Fruit fly (Drosophila melanogaster): ENCODE results near the gene hoe2.

The hoe2 gene

dm6 chr2L:4971329-4971798, 35.1 kb upstream of the hoe2 start, which contains the start of gene CG14043:
Gene CG14043, plus strand, starts transcription at chr2L:4971702.
- no peak for TF ChIP-seq cato (GFP tag; optimal IDR thresholded peaks at IDR 0.05; ENCODE audit: borderline replicate concordance)
- no peak for TF ChIP-seq ems (GFP tag; optimal IDR thresholded peaks at IDR 0.05)
- peak; percentile 36; the same call in 1 of the 2 replicates for TF ChIP-seq Dref (GFP tag; IDR thresholded peaks at IDR 0.05)
- TF ChIP-seq vnd (GFP tag; IDR thresholded peaks at IDR 0.05; ENCODE audit: partially characterized antibody): no peak
- no peak for TF ChIP-seq Hr51 (GFP tag; optimal IDR thresholded peaks at IDR 0.05)
- no peak for TF ChIP-seq ewg (GFP tag; optimal IDR thresholded peaks at IDR 0.05)
- TF ChIP-seq kni (GFP tag; optimal IDR thresholded peaks at IDR 0.05): no peak
- no peak for TF ChIP-seq Mad (GFP tag; optimal IDR thresholded peaks at IDR 0.05)
- no peak for TF ChIP-seq Trl (optimal IDR thresholded peaks at IDR 0.05)
- TF ChIP-seq Trl (GFP tag; optimal IDR thresholded peaks at IDR 0.05): no peak
- TF ChIP-seq CG7987 (GFP tag; optimal IDR thresholded peaks at IDR 0.05): no peak
- TF ChIP-seq CG12942 (GFP tag; optimal IDR thresholded peaks at IDR 0.05): no peak
- no peak for TF ChIP-seq CG12104 (GFP tag; optimal IDR thresholded peaks at IDR 0.05)
- TF ChIP-seq CG16863 (GFP tag; optimal IDR thresholded peaks at IDR 0.05): no peak
- TF ChIP-seq chn (GFP tag; optimal IDR thresholded peaks at IDR 0.05): peak; percentile 37
- no peak for TF ChIP-seq slp2 (GFP tag; optimal IDR thresholded peaks at IDR 0.05)
- no peak for TF ChIP-seq bigmax (GFP tag; optimal IDR thresholded peaks at IDR 0.05)
- TF ChIP-seq ham (GFP tag; IDR thresholded peaks at IDR 0.05): no peak
- no peak for TF ChIP-seq Taf1 (GFP tag; IDR thresholded peaks at IDR 0.05)
- TF ChIP-seq usp (GFP tag; optimal IDR thresholded peaks at IDR 0.05): no peak
- no peak for TF ChIP-seq CG4854 (GFP tag; optimal IDR thresholded peaks at IDR 0.05)
- no peak for TF ChIP-seq CG31388 (GFP tag; optimal IDR thresholded peaks at IDR 0.05)
- peak; percentile 49 for TF ChIP-seq Nf-YC (tag; optimal IDR thresholded peaks at IDR 0.05)
- TF ChIP-seq CG33557 (GFP tag; optimal IDR thresholded peaks at IDR 0.05): no peak
- no peak for TF ChIP-seq CG5180 (GFP tag; optimal IDR thresholded peaks at IDR 0.05)
- TF ChIP-seq CG7963 (GFP tag; IDR thresholded peaks at IDR 0.05; ENCODE audit: partially characterized antibody): no peak
- TF ChIP-seq MBD-R2 (GFP tag; IDR thresholded peaks at IDR 0.05): peak; percentile 69
- no peak for TF ChIP-seq CG18764 (GFP tag; optimal IDR thresholded peaks at IDR 0.05)
- no peak for TF ChIP-seq CG18011 (GFP tag; optimal IDR thresholded peaks at IDR 0.05)
- no peak for TF ChIP-seq CG11504 (tag; optimal IDR thresholded peaks at IDR 0.05)
- TF ChIP-seq gcm (GFP tag; optimal IDR thresholded peaks at IDR 0.05): no peak
- TF ChIP-seq CrebB (tag; optimal IDR thresholded peaks at IDR 0.05): no peak
- TF ChIP-seq cwo (GFP tag; optimal IDR thresholded peaks at IDR 0.05): no peak
- peak; percentile 45 for TF ChIP-seq CG1603 (tag; optimal IDR thresholded peaks at IDR 0.05)
- no peak for TF ChIP-seq Tbp (GFP tag; optimal IDR thresholded peaks at IDR 0.05)
- TF ChIP-seq Kr (GFP tag; optimal IDR thresholded peaks at IDR 0.05): no peak
- no peak for TF ChIP-seq CG6765 (GFP tag; optimal IDR thresholded peaks at IDR 0.05)
- TF ChIP-seq sqz (GFP tag; optimal IDR thresholded peaks at IDR 0.05): no peak
- TF ChIP-seq prd (optimal IDR thresholded peaks at IDR 0.05): no peak
- TF ChIP-seq prd (GFP tag; IDR thresholded peaks at IDR 0.05): peak; percentile 54; the same call in 2 of the 3 replicates
- TF ChIP-seq yki (optimal IDR thresholded peaks at IDR 0.05): no peak
- TF ChIP-seq stwl (tag; optimal IDR thresholded peaks at IDR 0.05): peak; percentile 84
- TF ChIP-seq Antp (GFP tag; optimal IDR thresholded peaks at IDR 0.05): no peak
- TF ChIP-seq Hey (tag; optimal IDR thresholded peaks at IDR 0.05): no peak
- TF ChIP-seq kah (GFP tag; optimal IDR thresholded peaks at IDR 0.05): no peak
- TF ChIP-seq sim (GFP tag; IDR thresholded peaks at IDR 0.05): no peak
- peak; percentile 36 for TF ChIP-seq Bteb2 (GFP tag; optimal IDR thresholded peaks at IDR 0.05)
- no peak for TF ChIP-seq tll (GFP tag; optimal IDR thresholded peaks at IDR 0.05)
- no peak for TF ChIP-seq schlank (tag; optimal IDR thresholded peaks at IDR 0.05)
- peak; percentile 56 for TF ChIP-seq Sry-δ (GFP tag; optimal IDR thresholded peaks at IDR 0.05)
- no peak for TF ChIP-seq CG10959 (GFP tag; IDR thresholded peaks at IDR 0.05)
- no peak for TF ChIP-seq en (GFP tag; optimal IDR thresholded peaks at IDR 0.05)

Measured in whole organism, embryonic.